Worm (Caenorhabditis elegans) whole organism, mixed stage, embryonic: ENCODE results near the gene Y37E11B.2.

ENCODE experiments used
- elt-1 ChIP-seq: sonication (generic microtip); optimal IDR thresholded peaks from 2 replicates; lab custom pipeline; 2017; ENCODE audit warnings: missing genetic modification characterization, mild to moderate bottlenecking, missing compliant biosample characterization, antibody characterized with exemption, moderate library complexity, borderline replicate concordance; ENCODE audit not compliant: insufficient read depth
- elt-3 ChIP-seq: fragments of 150-350 bp; optimal IDR thresholded peaks from 2 replicates; lab custom pipeline; 2014; ENCODE audit warnings: missing biosample characterization, missing genetic modification characterization
- flh-1 ChIP-seq: fragments of 200-800 bp; sonication (Bioruptor generic); optimal IDR thresholded peaks from 2 replicates; lab custom pipeline; 2018; ENCODE audit warnings: mild to moderate bottlenecking, missing genetic modification characterization, moderate library complexity, missing compliant biosample characterization
- lin-13 ChIP-seq: fragments of 150-350 bp; optimal IDR thresholded peaks from 2 replicates; lab custom pipeline; 2014; ENCODE audit warnings: missing biosample characterization, missing genetic modification characterization
- mab-5 ChIP-seq: fragments of 150-350 bp; optimal IDR thresholded peaks from 2 replicates; lab custom pipeline; 2014; ENCODE audit warnings: missing biosample characterization, missing genetic modification characterization
- mep-1 ChIP-seq: fragments of 150-350 bp; optimal IDR thresholded peaks from 2 replicates; lab custom pipeline; 2017; ENCODE audit warnings: missing biosample characterization, missing genetic modification reagents, missing genetic modification characterization, inconsistent platforms
- nhr-12 ChIP-seq: fragments of 150-350 bp; optimal IDR thresholded peaks from 2 replicates; lab custom pipeline; 2014; ENCODE audit warnings: missing biosample characterization, missing genetic modification characterization
- nhr-28 ChIP-seq: fragments of 150-350 bp; optimal IDR thresholded peaks from 2 replicates; lab custom pipeline; 2014; ENCODE audit warnings: missing biosample characterization, missing genetic modification characterization
- pha-4 ChIP-seq: fragments of 150-350 bp; optimal IDR thresholded peaks from 2 replicates; lab custom pipeline; 2018; ENCODE audit warnings: missing biosample characterization, missing genetic modification reagents, missing genetic modification characterization
- sptf-1 ChIP-seq: sonication (generic microtip); optimal IDR thresholded peaks from 2 replicates; lab custom pipeline; 2017; ENCODE audit warnings: mild to moderate bottlenecking, missing genetic modification characterization, moderate library complexity, missing compliant biosample characterization
- unc-62 ChIP-seq: fragments of 150-350 bp; optimal IDR thresholded peaks from 2 replicates; lab custom pipeline; 2014; ENCODE audit warnings: missing biosample characterization, missing genetic modification reagents, missing genetic modification characterization
- zip-8 ChIP-seq: fragments of 150-350 bp; optimal IDR thresholded peaks from 2 replicates; lab custom pipeline; 2014; ENCODE audit warnings: missing biosample characterization, missing genetic modification characterization
- ztf-11 ChIP-seq: fragments of 150-350 bp; optimal IDR thresholded peaks from 2 replicates; lab custom pipeline; 2014; ENCODE audit warnings: missing biosample characterization, missing genetic modification characterization

DNA sequence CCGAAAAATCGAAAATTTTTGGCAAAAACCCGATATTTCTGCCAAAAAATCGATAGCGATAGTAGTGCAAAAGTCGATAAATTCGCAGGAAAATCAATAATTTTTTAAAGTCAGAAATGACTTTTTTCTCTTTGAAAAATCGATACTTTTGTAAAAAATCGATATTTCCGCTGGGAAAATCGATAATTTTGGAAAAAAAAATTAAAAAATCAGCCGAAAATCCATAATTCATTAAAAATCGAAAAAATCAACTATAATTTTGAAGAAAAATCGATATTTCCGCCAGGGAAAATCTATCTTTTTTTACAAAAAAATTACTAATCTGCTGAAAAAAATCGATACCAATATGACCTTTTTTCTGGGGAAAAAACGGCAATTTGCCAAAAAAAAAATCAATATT is 46.7 kb upstream of the Y37E11B.2 start:
- TF ChIP-seq unc-62 (GFP tag; lab: Kevin White, UChicago) = no peak
- no peak for TF ChIP-seq flh-1 (GFP tag; lab: Kevin White, UChicago)
- TF ChIP-seq pha-4 = no peak
- no peak for TF ChIP-seq nhr-12 (tag; lab: Kevin White, UChicago)
- TF ChIP-seq mep-1 (tag; lab: Kevin White, UChicago) = no peak
- TF ChIP-seq elt-1 (tag; lab: Kevin White, UChicago) = no peak
- TF ChIP-seq lin-13 (tag; lab: Kevin White, UChicago) = no peak
- TF ChIP-seq ztf-11 (tag; lab: Kevin White, UChicago) = no peak
- no peak for TF ChIP-seq mab-5 (tag; lab: Kevin White, UChicago)
- no peak for TF ChIP-seq elt-3
- TF ChIP-seq sptf-1 (tag; lab: Kevin White, UChicago) = no peak
- TF ChIP-seq nhr-28 (tag; lab: Kevin White, UChicago) = no peak
- TF ChIP-seq zip-8 (tag; lab: Kevin White, UChicago) = no peak
